Worm (Caenorhabditis elegans): ENCODE data around the gene rpt-2.
"Not testable (repeated sequence)": the region's sequence is repeated elsewhere in the genome, so short reads cannot be mapped to it uniquely, and the experiment has no call there.

DNA sequence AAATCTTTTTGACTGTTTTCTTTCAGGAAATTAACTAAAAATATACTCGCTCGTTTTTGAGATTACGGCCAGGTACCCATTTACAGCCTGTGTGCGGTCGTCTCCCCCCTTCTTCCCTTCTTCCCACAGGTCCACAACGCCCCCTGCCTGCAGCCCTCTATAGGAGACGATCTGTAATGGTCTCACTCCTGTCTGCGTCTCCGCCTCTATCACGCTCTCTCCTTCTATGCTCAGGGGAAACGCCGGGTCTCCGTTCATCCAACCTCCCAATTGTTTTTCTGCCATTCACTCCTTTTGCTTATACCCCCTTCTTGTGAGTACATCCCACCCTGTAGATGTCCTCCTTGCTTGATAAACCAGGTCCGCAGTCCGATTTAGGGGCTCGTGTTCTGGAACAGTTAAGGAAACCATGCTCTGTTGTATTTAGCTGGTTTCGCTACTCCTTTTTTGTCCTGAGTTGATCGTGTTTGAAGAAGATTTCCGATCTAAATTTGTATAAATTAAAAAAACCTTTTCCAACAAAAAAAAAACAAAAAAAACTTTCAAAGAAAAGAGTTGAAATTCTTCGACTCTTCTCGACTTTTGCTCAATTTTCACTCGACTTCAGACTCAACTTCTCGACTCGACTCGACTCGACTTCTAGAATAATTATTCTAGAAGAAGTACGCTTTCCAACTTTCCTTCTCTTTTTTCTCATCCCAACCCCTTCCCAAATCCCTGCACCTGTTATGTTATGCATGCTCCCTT is 21.1 kb upstream of the rpt-2 start, which contains the start of gene F29G9.1:
- not testable (repeated sequence) for TF ChIP-seq klf-2 (GFP tag; conservative IDR thresholded peaks at IDR 0.05); ref-1 (GFP tag; conservative IDR thresholded peaks at IDR 0.05); ztf-23 (GFP tag; IDR thresholded peaks at IDR 0.05); flt-1 (GFP tag; IDR thresholded peaks at IDR 0.05); med-1 (GFP tag; optimal IDR thresholded peaks at IDR 0.05; ENCODE audit: insufficient read depth); ztf-29 (GFP tag; IDR thresholded peaks at IDR 0.05); cog-1 (tag; optimal IDR thresholded peaks at IDR 0.05); T22C8.4 (GFP tag; IDR thresholded peaks at IDR 0.05); tab-1 (GFP tag; IDR thresholded peaks at IDR 0.05)
